Worm (Caenorhabditis elegans) whole organism, L4/young adult: Measurements from ENCODE around the gene F58H1.5.

Experiments
- W03F9.2 ChIP-seq: fragments of 150-350 bp; optimal IDR thresholded peaks from 2 replicates; lab custom pipeline; 2014; ENCODE audit warnings: missing biosample characterization, missing genetic modification characterization
- him-1 ChIP-seq: sonication (generic microtip); optimal IDR thresholded peaks from 2 replicates; lab custom pipeline; 2016; ENCODE audit warnings: missing genotype, missing genetic modification reagents, missing genetic modification characterization, missing compliant biosample characterization

DNA sequence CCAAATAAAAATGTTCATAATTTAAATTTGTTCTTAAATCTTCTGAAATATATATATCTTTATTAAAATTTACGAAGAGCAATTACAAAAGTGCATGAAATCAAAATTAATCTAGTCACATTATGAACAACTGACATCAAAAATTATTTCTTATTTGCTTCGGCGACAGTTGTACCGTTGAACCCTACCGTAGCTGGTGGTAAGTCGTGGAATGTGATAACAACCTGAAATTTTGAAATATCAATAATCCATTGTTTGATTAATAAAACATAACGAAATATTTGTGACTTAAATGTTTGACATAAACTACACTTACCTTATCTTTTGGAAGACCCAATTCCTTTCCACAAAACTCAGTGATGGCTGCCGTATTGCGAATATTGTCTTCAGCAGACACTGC lies 18.5 kb downstream of the F58H1.5 start:
- TF ChIP-seq him-1 (tag; lab: Kevin White, UChicago) (no peak), W03F9.2 (tag; lab: Kevin White, UChicago) (no peak)
